Worm (Caenorhabditis elegans) whole organism, L4/young adult: ENCODE results near the gene mltn-9.

Experiments
- W03F9.2 ChIP-seq: fragments of 150-350 bp; optimal IDR thresholded peaks from 2 replicates; lab custom pipeline; 2014; ENCODE audit warnings: missing biosample characterization, missing genetic modification characterization
- dao-5 ChIP-seq: sonication (generic microtip); optimal IDR thresholded peaks from 2 replicates; lab custom pipeline; 2016; ENCODE audit warnings: missing genotype, missing genetic modification characterization, moderate library complexity, missing compliant biosample characterization
- him-1 ChIP-seq: sonication (generic microtip); optimal IDR thresholded peaks from 2 replicates; lab custom pipeline; 2016; ENCODE audit warnings: missing genotype, missing genetic modification reagents, missing genetic modification characterization, missing compliant biosample characterization

ce11 chrII:14608508-14608907, 7.3 kb upstream of the mltn-9 start:
- TF ChIP-seq dao-5 (tag; lab: Kevin White, UChicago): no peak
- no peak for TF ChIP-seq him-1 (tag; lab: Kevin White, UChicago)
- no peak for TF ChIP-seq W03F9.2 (tag; lab: Kevin White, UChicago)
